Worm (Caenorhabditis elegans): ENCODE results near the gene ZK1321.4.

ce11 chrII:9735785-9736184 lies 38.0 kb downstream of the ZK1321.4 start:
- TF ChIP-seq elt-3 (tag; optimal IDR thresholded peaks at IDR 0.05): no peak
- TF ChIP-seq nhr-25 (tag; optimal IDR thresholded peaks at IDR 0.05): no peak
- no peak for TF ChIP-seq elt-1 (tag; optimal IDR thresholded peaks at IDR 0.05)
- TF ChIP-seq sma-9 (GFP tag; optimal IDR thresholded peaks at IDR 0.05): no peak
- TF ChIP-seq sma-9 (tag; optimal IDR thresholded peaks at IDR 0.05): no peak
- TF ChIP-seq ztf-11 (tag; optimal IDR thresholded peaks at IDR 0.05): no peak
- TF ChIP-seq ama-1 (optimal IDR thresholded peaks at IDR 0.05): no peak
- TF ChIP-seq nhr-237 (tag; optimal IDR thresholded peaks at IDR 0.05): no peak
- TF ChIP-seq skn-1 (tag; optimal IDR thresholded peaks at IDR 0.05): no peak
- TF ChIP-seq snpc-4 (tag; optimal IDR thresholded peaks at IDR 0.05): no peak
- TF ChIP-seq sem-4 (tag; optimal IDR thresholded peaks at IDR 0.05): no peak

All from whole organism, L2 larva.